Worm (Caenorhabditis elegans) whole organism, early embryonic: ENCODE results near the gene glb-23.

Source experiments
- B0310.2 ChIP-seq: sonication (generic microtip); optimal IDR thresholded peaks from 2 replicates; lab custom pipeline; 2016; ENCODE audit warnings: mild to moderate bottlenecking, missing genetic modification characterization, missing compliant biosample characterization
- F13C5.2 ChIP-seq: sonication (generic microtip); optimal IDR thresholded peaks from 2 replicates; lab custom pipeline; 2017; ENCODE audit warnings: mild to moderate bottlenecking, missing genetic modification characterization, inconsistent platforms, missing compliant biosample characterization
- aly-1 ChIP-seq: sonication (generic microtip); optimal IDR thresholded peaks from 2 replicates; lab custom pipeline; 2016; ENCODE audit warnings: missing genetic modification characterization, missing compliant biosample characterization
- ama-1 ChIP-seq: fragments of 150-350 bp; optimal IDR thresholded peaks from 2 replicates; lab custom pipeline; 2014
- ceh-13 ChIP-seq: fragments of 200-800 bp; sonication (Bioruptor generic); optimal IDR thresholded peaks from 2 replicates; lab custom pipeline; 2018; ENCODE audit warnings: mild to moderate bottlenecking, missing genetic modification characterization, missing compliant biosample characterization
- ceh-36 ChIP-seq: sonication (generic microtip); optimal IDR thresholded peaks from 2 replicates; lab custom pipeline; 2016; ENCODE audit warnings: missing genetic modification characterization, inconsistent platforms, missing compliant biosample characterization
- ets-7 ChIP-seq: sonication (generic microtip); optimal IDR thresholded peaks from 2 replicates; lab custom pipeline; 2016; ENCODE audit warnings: missing genotype, missing genetic modification characterization, missing compliant biosample characterization
- flt-1 ChIP-seq: fragments of 200-800 bp; sonication (Bioruptor generic); IDR thresholded peaks from 2 replicates; pipeline ENCODE4 v1.3.6; 2022; ENCODE audit warnings: missing genetic modification characterization, missing compliant biosample characterization
- hmbx-1 ChIP-seq: sonication (generic microtip); optimal IDR thresholded peaks from 2 replicates; lab custom pipeline; 2016; ENCODE audit warnings: mild to moderate bottlenecking, missing genetic modification characterization, missing compliant biosample characterization
- hmg-4 ChIP-seq: fragments of 200-800 bp; sonication (Bioruptor generic); optimal IDR thresholded peaks from 2 replicates; lab custom pipeline; 2018; ENCODE audit warnings: mild to moderate bottlenecking, missing genetic modification characterization, missing compliant biosample characterization
- hnd-1 ChIP-seq: sonication (generic microtip); optimal IDR thresholded peaks from 2 replicates; lab custom pipeline; 2016; ENCODE audit warnings: missing genetic modification characterization, missing compliant biosample characterization
- pes-1 ChIP-seq: fragments of 200-800 bp; sonication (Bioruptor generic); IDR thresholded peaks from 2 replicates; pipeline ENCODE4 v1.3.6; 2022; ENCODE audit warnings: missing genetic modification reagents, missing genetic modification characterization, missing compliant biosample characterization
- scrt-1 ChIP-seq: fragments of 200-800 bp; sonication (Bioruptor generic); IDR thresholded peaks from 2 replicates; pipeline ENCODE4 v1.3.6; 2022; ENCODE audit warnings: missing genetic modification characterization, missing compliant biosample characterization
- sea-1 ChIP-seq: fragments of 200-800 bp; sonication (Bioruptor generic); conservative IDR thresholded peaks from 2 replicates; pipeline ENCODE4 v1.3.6; 2022; ENCODE audit warnings: missing genetic modification characterization, missing compliant biosample characterization
- tbx-11 ChIP-seq: fragments of 200-800 bp; sonication (Bioruptor generic); IDR thresholded peaks from 2 replicates; pipeline ENCODE4 v1.3.6; 2022; ENCODE audit warnings: missing genetic modification characterization, missing compliant biosample characterization
- tbx-37 ChIP-seq: fragments of 200-800 bp; sonication (Bioruptor generic); conservative IDR thresholded peaks from 2 replicates; pipeline ENCODE4 v1.3.6; 2022; ENCODE audit warnings: missing genetic modification reagents, missing genetic modification characterization, missing compliant biosample characterization
- tra-4 ChIP-seq: sonication (generic microtip); optimal IDR thresholded peaks from 2 replicates; lab custom pipeline; 2017; ENCODE audit warnings: missing genetic modification characterization, missing compliant biosample characterization

The glb-23 gene

ce11 chrIV:7227072-7227471 is 7.8 kb upstream of the glb-23 start, which contains the start of gene R13A1.10:
R13A1.10 (minus strand) TSS chrIV:7227172.
- TF ChIP-seq B0310.2 (no peak), tra-4 (tag; lab: Kevin White, UChicago) (no peak), sea-1 (GFP tag; lab: Robert Waterston, UW) (no peak), hnd-1 (tag; lab: Kevin White, UChicago) (no peak), flt-1 (GFP tag; lab: Robert Waterston, UW) (no peak), ama-1 (lab: Kevin White, UChicago) (no peak), aly-1 (tag; lab: Kevin White, UChicago) (no peak), tbx-37 (GFP tag; lab: Robert Waterston, UW) (no peak), ceh-36 (tag; lab: Kevin White, UChicago) (no peak), tbx-11 (no peak), scrt-1 (no peak), hmg-4 (GFP tag; lab: Kevin White, UChicago) (no peak), F13C5.2 (tag; lab: Kevin White, UChicago) (no peak)

ce11 chrIV:7222088-7222487 is 2.8 kb upstream of the glb-23 start:
- TF ChIP-seq B0310.2 (no peak), aly-1 (tag; lab: Kevin White, UChicago) (no peak), hmg-4 (GFP tag; lab: Kevin White, UChicago) (no peak), ama-1 (lab: Kevin White, UChicago) (no peak), ceh-13 (no peak), ceh-36 (tag; lab: Kevin White, UChicago) (no peak), flt-1 (GFP tag; lab: Robert Waterston, UW) (no peak), sea-1 (GFP tag; lab: Robert Waterston, UW) (no peak), tbx-37 (GFP tag; lab: Robert Waterston, UW) (no peak), pes-1 (GFP tag; lab: Robert Waterston, UW) (no peak), scrt-1 (no peak), hnd-1 (tag; lab: Kevin White, UChicago) (no peak), ets-7 (tag; lab: Kevin White, UChicago) (no peak), tbx-11 (no peak), tra-4 (tag; lab: Kevin White, UChicago) (no peak), hmbx-1 (tag; lab: Kevin White, UChicago) (no peak), F13C5.2 (tag; lab: Kevin White, UChicago) (no peak)

ce11 chrIV:7216210-7216609 is 3.1 kb downstream of the glb-23 start:
- TF ChIP-seq ceh-13 (no peak), aly-1 (tag; lab: Kevin White, UChicago) (no peak), pes-1 (GFP tag; lab: Robert Waterston, UW) (no peak), ama-1 (lab: Kevin White, UChicago) (no peak), sea-1 (GFP tag; lab: Robert Waterston, UW) (no peak), flt-1 (GFP tag; lab: Robert Waterston, UW) (no peak), tbx-37 (GFP tag; lab: Robert Waterston, UW) (no peak), ceh-36 (tag; lab: Kevin White, UChicago) (no peak), tra-4 (tag; lab: Kevin White, UChicago) (no peak), hmg-4 (GFP tag; lab: Kevin White, UChicago) (no peak), ets-7 (tag; lab: Kevin White, UChicago) (no peak), B0310.2 (no peak), hmbx-1 (tag; lab: Kevin White, UChicago) (no peak), hnd-1 (tag; lab: Kevin White, UChicago) (no peak), F13C5.2 (tag; lab: Kevin White, UChicago) (no peak), tbx-11 (no peak)

- no peak for TF ChIP-seq hmbx-1 (tag; lab: Kevin White, UChicago)
- no peak for TF ChIP-seq ama-1 (lab: Kevin White, UChicago)
- TF ChIP-seq sea-1 (GFP tag; lab: Robert Waterston, UW), result no peak
- TF ChIP-seq ceh-13, result no peak
- TF ChIP-seq aly-1 (tag; lab: Kevin White, UChicago), result no peak
- TF ChIP-seq ets-7 (tag; lab: Kevin White, UChicago), result no peak
- no peak for TF ChIP-seq hmg-4 (GFP tag; lab: Kevin White, UChicago)
- no peak for TF ChIP-seq F13C5.2 (tag; lab: Kevin White, UChicago)
- TF ChIP-seq tbx-37 (GFP tag; lab: Robert Waterston, UW), result no peak
- no peak for TF ChIP-seq flt-1 (GFP tag; lab: Robert Waterston, UW)
- no peak for TF ChIP-seq pes-1 (GFP tag; lab: Robert Waterston, UW)
Measured at ce11 chrIV:7212769-7213168, 6.5 kb downstream of the glb-23 start.

- TF ChIP-seq tbx-37 (GFP tag; lab: Robert Waterston, UW) (no peak), aly-1 (tag; lab: Kevin White, UChicago) (no peak), ama-1 (lab: Kevin White, UChicago) (no peak), hnd-1 (tag; lab: Kevin White, UChicago) (no peak), flt-1 (GFP tag; lab: Robert Waterston, UW) (no peak), hmg-4 (GFP tag; lab: Kevin White, UChicago) (no peak), ets-7 (tag; lab: Kevin White, UChicago) (no peak), ceh-13 (no peak), ceh-36 (tag; lab: Kevin White, UChicago) (no peak), B0310.2 (no peak), tbx-11 (no peak), pes-1 (GFP tag; lab: Robert Waterston, UW) (no peak), F13C5.2 (tag; lab: Kevin White, UChicago) (no peak), hmbx-1 (tag; lab: Kevin White, UChicago) (no peak), sea-1 (GFP tag; lab: Robert Waterston, UW) (no peak), tra-4 (tag; lab: Kevin White, UChicago) (no peak)
Measured at ce11 chrIV:7211313-7211712, 8.0 kb downstream of the glb-23 start.

- TF ChIP-seq ama-1 (lab: Kevin White, UChicago) (no peak), scrt-1 (no peak), hmg-4 (GFP tag; lab: Kevin White, UChicago) (no peak), F13C5.2 (tag; lab: Kevin White, UChicago) (no peak), hmbx-1 (tag; lab: Kevin White, UChicago) (no peak), ceh-36 (tag; lab: Kevin White, UChicago) (no peak), B0310.2 (no peak), sea-1 (GFP tag; lab: Robert Waterston, UW) (no peak), hnd-1 (tag; lab: Kevin White, UChicago) (no peak), ets-7 (tag; lab: Kevin White, UChicago) (no peak)
Measured at ce11 chrIV:7208961-7209360, 10.3 kb downstream of the glb-23 start.
